Fruit fly (Drosophila melanogaster) whole organism, embryonic: ENCODE measurements around the gene CG10663.

ENCODE experiments used
- CG10321 ChIP-seq: fragments of 200-800 bp; sonication (Bioruptor generic); IDR thresholded peaks from 2 replicates; pipeline ENCODE4 v1.3.6; 2022; ENCODE audit warnings: missing biosample characterization, missing genetic modification characterization
- CG10654 ChIP-seq: fragments of 200-800 bp; sonication (Bioruptor generic); optimal IDR thresholded peaks from 2 replicates; lab custom pipeline; 2016; ENCODE audit warnings: missing biosample characterization, missing genetic modification characterization
- CG11456 ChIP-seq: fragments of 200-800 bp; sonication (Bioruptor generic); IDR thresholded peaks from 3 replicates; pipeline ENCODE4 v1.3.6; 2022; ENCODE audit warnings: missing biosample characterization, missing genetic modification characterization
- CG12219 ChIP-seq: fragments of 200-800 bp; sonication (Bioruptor generic); optimal IDR thresholded peaks from 3 replicates; lab custom pipeline; 2018; ENCODE audit warnings: missing biosample characterization, mild to moderate bottlenecking, missing genetic modification characterization
- CG12744 ChIP-seq: fragments of 200-800 bp; sonication (Bioruptor generic); optimal IDR thresholded peaks from 2 replicates; lab custom pipeline; 2016; ENCODE audit warnings: missing biosample characterization, missing genetic modification characterization
- CG12942 ChIP-seq: fragments of 200-800 bp; sonication (Bioruptor generic); optimal IDR thresholded peaks from 3 replicates; lab custom pipeline; 2016; ENCODE audit warnings: missing biosample characterization, missing genetic modification characterization
- CG14667 ChIP-seq: fragments of 200-800 bp; sonication (Bioruptor generic); IDR thresholded peaks from 2 replicates; pipeline ENCODE4 v1.3.6; 2022; ENCODE audit warnings: missing biosample characterization, missing genetic modification characterization
- CG3163 ChIP-seq: fragments of 200-800 bp; sonication (Bioruptor generic); optimal IDR thresholded peaks from 3 replicates; lab custom pipeline; 2016; ENCODE audit warnings: missing biosample characterization, missing genetic modification characterization
- CG32532 ChIP-seq: fragments of 200-800 bp; sonication (Bioruptor generic); IDR thresholded peaks from 2 replicates; pipeline ENCODE4 v1.3.6; 2022; ENCODE audit warnings: missing biosample characterization, missing genetic modification characterization
- CG32767 ChIP-seq: fragments of 200-800 bp; sonication (Bioruptor generic); IDR thresholded peaks from 2 replicates; pipeline ENCODE4 v1.3.6; 2022; ENCODE audit warnings: missing biosample characterization, missing genetic modification characterization
- CG3407 ChIP-seq: fragments of 200-800 bp; sonication (Bioruptor generic); optimal IDR thresholded peaks from 2 replicates; lab custom pipeline; 2018; ENCODE audit warnings: missing biosample characterization, mild to moderate bottlenecking, missing genetic modification characterization
- CG4617 ChIP-seq: fragments of 200-800 bp; sonication (Bioruptor generic); optimal IDR thresholded peaks from 3 replicates; lab custom pipeline; 2016; ENCODE audit warnings: missing biosample characterization, missing genetic modification characterization, borderline replicate concordance
- CG6254 ChIP-seq: fragments of 200-800 bp; sonication (Bioruptor generic); optimal IDR thresholded peaks from 3 replicates; lab custom pipeline; 2017; ENCODE audit warnings: mild to moderate bottlenecking, missing biosample characterization, missing genetic modification reagents, missing genetic modification characterization
- CG6765 ChIP-seq: fragments of 200-800 bp; sonication (Bioruptor generic); optimal IDR thresholded peaks from 3 replicates; lab custom pipeline; 2017; ENCODE audit warnings: missing biosample characterization, mild to moderate bottlenecking, missing genetic modification characterization
- CG7928 ChIP-seq: fragments of 200-800 bp; sonication (Bioruptor generic); optimal IDR thresholded peaks from 2 replicates; lab custom pipeline; 2017; ENCODE audit warnings: missing biosample characterization, mild to moderate bottlenecking, missing genetic modification characterization
- D ChIP-seq, 2 experiments: fragments of 200-800 bp in 1 of 2; fragments of >200 bp in 1 of 2; sonication (Bioruptor generic) in 1 of 2; optimal IDR thresholded peaks; 2 replicates in 1 of 2; 3 replicates in 1 of 2; lab custom pipeline; 2017; ENCODE audit warnings: mild to moderate bottlenecking in 1 of 2, missing biosample characterization in 1 of 2, missing genetic modification characterization in 1 of 2, missing genetic modification reagents in 1 of 2
- Dbx ChIP-seq: fragments of 200-800 bp; sonication (Bioruptor generic); IDR thresholded peaks from 3 replicates; pipeline ENCODE4 v1.3.6; 2022; ENCODE audit warnings: missing biosample characterization, missing genetic modification characterization
- HLH54F ChIP-seq: fragments of 200-800 bp; sonication (Bioruptor generic); optimal IDR thresholded peaks from 3 replicates; lab custom pipeline; 2016; ENCODE audit warnings: missing biosample characterization, missing genetic modification characterization
- Hr3 ChIP-seq: fragments of 200-800 bp; sonication (Bioruptor generic); optimal IDR thresholded peaks from 3 replicates; lab custom pipeline; 2016; ENCODE audit warnings: missing biosample characterization, missing genetic modification characterization
- Hr39 ChIP-seq: fragments of >200 bp; optimal IDR thresholded peaks from 2 replicates; lab custom pipeline; 2017
- Lim3 ChIP-seq: fragments of 200-800 bp; sonication (Bioruptor generic); IDR thresholded peaks from 2 replicates; pipeline ENCODE4 v1.3.6; 2022; ENCODE audit warnings: missing biosample characterization, missing genetic modification characterization
- Neu2 ChIP-seq: fragments of 200-800 bp; sonication (Bioruptor generic); optimal IDR thresholded peaks from 3 replicates; lab custom pipeline; 2016; ENCODE audit warnings: missing biosample characterization, missing genetic modification characterization, borderline replicate concordance
- NfI ChIP-seq: fragments of 200-800 bp; sonication (Bioruptor generic); optimal IDR thresholded peaks from 3 replicates; lab custom pipeline; 2018; ENCODE audit warnings: missing biosample characterization, mild to moderate bottlenecking, missing genetic modification characterization, moderate library complexity
- Pdp1 ChIP-seq, 2 experiments: fragments of 200-800 bp; sonication (Bioruptor generic); optimal IDR thresholded peaks; 3 replicates each; lab custom pipeline; 2016; ENCODE audit warnings: missing biosample characterization in 2 of 2, missing genetic modification characterization in 2 of 2, mild to moderate bottlenecking in 1 of 2, moderate library complexity in 1 of 2
- bab2 ChIP-seq: fragments of 200-800 bp; sonication (Bioruptor generic); optimal IDR thresholded peaks from 2 replicates; lab custom pipeline; 2016; ENCODE audit warnings: missing biosample characterization, missing genetic modification characterization
- cad ChIP-seq: fragments of >200 bp; optimal IDR thresholded peaks from 2 replicates; lab custom pipeline; 2017; ENCODE audit warnings: missing biosample characterization, missing genetic modification characterization
- ci ChIP-seq: fragments of 200-800 bp; sonication (Bioruptor generic); IDR thresholded peaks from 3 replicates; pipeline ENCODE4 v1.3.6; 2022; ENCODE audit warnings: missing biosample characterization, missing genetic modification characterization
- crp ChIP-seq, 2 experiments: fragments of 200-800 bp; sonication (Bioruptor generic); optimal IDR thresholded peaks; 2 replicates in 1 of 2; 3 replicates in 1 of 2; lab custom pipeline; 2017; ENCODE audit warnings: missing biosample characterization in 2 of 2, missing genetic modification characterization in 2 of 2, mild to moderate bottlenecking in 1 of 2, moderate library complexity in 1 of 2
- da ChIP-seq: fragments of 200-800 bp; sonication (Bioruptor generic); optimal IDR thresholded peaks from 2 replicates; lab custom pipeline; 2016; ENCODE audit warnings: missing biosample characterization, missing genetic modification characterization
- emc ChIP-seq: fragments of 200-800 bp; sonication (Bioruptor generic); optimal IDR thresholded peaks from 2 replicates; lab custom pipeline; 2016; ENCODE audit warnings: missing biosample characterization, missing genetic modification characterization
- ems ChIP-seq: fragments of 200-800 bp; sonication (Bioruptor generic); optimal IDR thresholded peaks from 3 replicates; lab custom pipeline; 2016; ENCODE audit warnings: missing biosample characterization, missing genetic modification characterization
- fru ChIP-seq: fragments of >200 bp; optimal IDR thresholded peaks from 2 replicates; lab custom pipeline; 2017
- gfzf ChIP-seq: fragments of 200-800 bp; sonication (Bioruptor generic); optimal IDR thresholded peaks from 2 replicates; lab custom pipeline; 2016; ENCODE audit warnings: missing biosample characterization, mild to moderate bottlenecking, missing genetic modification characterization, moderate library complexity
- gsb-n ChIP-seq: fragments of 200-800 bp; sonication (Bioruptor generic); optimal IDR thresholded peaks from 3 replicates; lab custom pipeline; 2018; ENCODE audit warnings: missing biosample characterization, mild to moderate bottlenecking, missing genetic modification characterization
- inv ChIP-seq: fragments of 200-800 bp; sonication (Bioruptor generic); IDR thresholded peaks from 2 replicates; pipeline ENCODE4 v1.3.6; 2022; ENCODE audit warnings: missing biosample characterization, missing genetic modification characterization; ENCODE audit not compliant: partially characterized antibody
- kay ChIP-seq: fragments of 200-800 bp; sonication (Bioruptor generic); optimal IDR thresholded peaks from 2 replicates; lab custom pipeline; 2016; ENCODE audit warnings: missing biosample characterization, missing genetic modification characterization
- lilli ChIP-seq: fragments of 200-800 bp; sonication (Bioruptor generic); optimal IDR thresholded peaks from 3 replicates; lab custom pipeline; 2016; ENCODE audit warnings: missing biosample characterization, missing genetic modification characterization
- lov ChIP-seq, 2 experiments: fragments of 200-800 bp in 1 of 2; fragments of >200 bp in 1 of 2; sonication (Bioruptor generic) in 1 of 2; IDR thresholded peaks in 1 of 2; optimal IDR thresholded peaks in 1 of 2; 2 replicates in 1 of 2; 3 replicates in 1 of 2; pipeline versions ENCODE4 v1.3.6 to Lab custom; 2017 to 2022; ENCODE audit warnings: missing biosample characterization in 1 of 2, missing genetic modification characterization in 1 of 2
- pita ChIP-seq: fragments of 200-800 bp; sonication (Bioruptor generic); optimal IDR thresholded peaks from 2 replicates; lab custom pipeline; 2017; ENCODE audit warnings: missing biosample characterization, mild to moderate bottlenecking, missing genetic modification characterization
- rib ChIP-seq: fragments of 200-800 bp; sonication (Bioruptor generic); IDR thresholded peaks from 2 replicates; pipeline ENCODE4 v1.3.6; 2022; ENCODE audit warnings: missing biosample characterization, missing genetic modification characterization
- shn ChIP-seq: fragments of 200-800 bp; sonication (Bioruptor generic); optimal IDR thresholded peaks from 3 replicates; lab custom pipeline; 2016; ENCODE audit warnings: missing biosample characterization, missing genetic modification characterization
- slp2 ChIP-seq: fragments of 200-800 bp; sonication (Bioruptor generic); optimal IDR thresholded peaks from 2 replicates; lab custom pipeline; 2016; ENCODE audit warnings: missing biosample characterization, missing genetic modification characterization
- sr ChIP-seq: fragments of 200-800 bp; sonication (Bioruptor generic); IDR thresholded peaks from 3 replicates; pipeline ENCODE4 v1.3.6; 2022; ENCODE audit warnings: missing biosample characterization, missing genetic modification characterization
- sug ChIP-seq: fragments of 200-800 bp; optimal IDR thresholded peaks from 2 replicates; lab custom pipeline; 2019; ENCODE audit warnings: missing biosample characterization, mild to moderate bottlenecking, missing genetic modification characterization, moderate library complexity
- tio ChIP-seq: fragments of 200-800 bp; sonication (Bioruptor generic); optimal IDR thresholded peaks from 2 replicates; lab custom pipeline; 2017; ENCODE audit warnings: missing biosample characterization, missing genetic modification characterization, inconsistent platforms
- tna ChIP-seq: fragments of 200-800 bp; sonication (Bioruptor generic); IDR thresholded peaks from 2 replicates; pipeline ENCODE4 v1.3.6; 2022; ENCODE audit warnings: missing biosample characterization, missing genetic modification characterization; ENCODE audit not compliant: partially characterized antibody
- unc-4 ChIP-seq: fragments of 200-800 bp; sonication (Bioruptor generic); IDR thresholded peaks from 2 replicates; pipeline ENCODE4 v1.3.6; 2022; ENCODE audit warnings: missing biosample characterization, missing genetic modification characterization; ENCODE audit not compliant: partially characterized antibody
- unpg ChIP-seq: fragments of 200-800 bp; sonication (Bioruptor generic); optimal IDR thresholded peaks from 3 replicates; lab custom pipeline; 2018; ENCODE audit warnings: missing biosample characterization, mild to moderate bottlenecking, missing genetic modification characterization, moderate library complexity
- vnd ChIP-seq: fragments of 200-800 bp; sonication (Bioruptor generic); IDR thresholded peaks from 3 replicates; pipeline ENCODE4 v1.3.6; 2022; ENCODE audit warnings: missing biosample characterization, missing genetic modification characterization; ENCODE audit not compliant: partially characterized antibody
- zen2 ChIP-seq: fragments of 200-800 bp; sonication (Bioruptor generic); IDR thresholded peaks from 3 replicates; pipeline ENCODE4 v1.3.6; 2022; ENCODE audit warnings: missing biosample characterization, missing genetic modification characterization; ENCODE audit not compliant: partially characterized antibody

The CG10663 gene

DNA sequence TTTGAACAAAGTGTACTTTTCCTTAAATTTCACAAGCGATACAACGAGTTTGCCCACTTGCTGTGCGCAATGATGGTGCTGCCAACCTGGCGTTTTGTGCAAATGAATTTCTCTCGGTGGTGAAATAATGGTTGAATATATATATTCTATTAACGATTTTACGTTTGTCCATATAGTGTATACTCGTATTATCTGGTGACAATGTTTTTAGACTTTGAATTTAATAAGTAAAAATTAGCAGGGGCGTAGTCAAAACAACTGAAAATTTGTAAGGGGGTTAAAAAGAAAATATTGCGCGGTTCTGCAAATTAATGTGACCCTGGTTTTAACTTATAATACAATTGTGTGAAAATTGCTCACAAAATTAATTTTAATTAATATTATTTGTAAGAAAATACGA lies 39.1 kb upstream of the CG10663 start, which contains the start of the genes ver and Gcn5 (continued):
- TF ChIP-seq CG12744 (GFP tag; lab: Kevin White, UChicago), result peak; percentile 82
- TF ChIP-seq gsb-n (tag; lab: Kevin White, UChicago), result no peak
- peak; percentile 74 for TF ChIP-seq CG4617 (GFP tag; lab: Kevin White, UChicago)
- TF ChIP-seq CG7928, result peak; percentile 79
- TF ChIP-seq D (optimal IDR thresholded peaks at IDR 0.05; lab: Kevin White, UChicago), result no peak
- TF ChIP-seq D (GFP tag; optimal IDR thresholded peaks at IDR 0.05; lab: Kevin White, UChicago), result peak; percentile 84
- TF ChIP-seq slp2, result peak; percentile 66
- TF ChIP-seq CG32532 (GFP tag; lab: Robert Waterston, UW), result peak; percentile 95
- TF ChIP-seq Neu2, result no peak
- TF ChIP-seq CG12219, result peak; percentile 83
- peak; percentile 88 for TF ChIP-seq CG14667 (GFP tag; lab: Robert Waterston, UW)
- no peak for TF ChIP-seq fru (lab: Kevin White, UChicago)
- no peak for TF ChIP-seq Hr39 (lab: Kevin White, UChicago)
- no peak for TF ChIP-seq lov (optimal IDR thresholded peaks at IDR 0.05; lab: Kevin White, UChicago)
- peak; percentile 90 for TF ChIP-seq lov (GFP tag; IDR thresholded peaks at IDR 0.05; lab: Robert Waterston, UW)
- no peak for TF ChIP-seq zen2 (GFP tag; lab: Robert Waterston, UW)
- peak; percentile 90 for TF ChIP-seq CG32767
- peak; percentile 83 for TF ChIP-seq CG6254 (GFP tag; lab: Kevin White, UChicago)
- TF ChIP-seq da (GFP tag; lab: Kevin White, UChicago), result peak; percentile 11
- TF ChIP-seq CG12942 (GFP tag; lab: Kevin White, UChicago), result peak; percentile 86
- TF ChIP-seq sug (tag; lab: Kevin White, UChicago), result peak; percentile 84
- no peak for TF ChIP-seq pita (GFP tag; lab: Kevin White, UChicago)
- TF ChIP-seq kay (GFP tag; lab: Kevin White, UChicago), result peak; percentile 62
- peak; percentile 84 for TF ChIP-seq rib (GFP tag; lab: Robert Waterston, UW)
- TF ChIP-seq CG3163, result peak; percentile 51
- no peak for TF ChIP-seq inv (GFP tag; lab: Robert Waterston, UW)
- TF ChIP-seq lilli (GFP tag; lab: Kevin White, UChicago), result peak; percentile 95
- TF ChIP-seq gfzf (GFP tag; lab: Kevin White, UChicago), result peak; percentile 48
- peak; percentile 96 for TF ChIP-seq ci (GFP tag; lab: Robert Waterston, UW)
- TF ChIP-seq shn, result peak; percentile 83
- TF ChIP-seq Pdp1 (GFP tag; optimal IDR thresholded peaks at IDR 0.05; lab: Kevin White, UChicago), result peak; percentile 85 to 86
- no peak for TF ChIP-seq cad (GFP tag; lab: Kevin White, UChicago)
- TF ChIP-seq tna, result no peak
- TF ChIP-seq sr (GFP tag; lab: Robert Waterston, UW), result peak; percentile 75; the same call in 2 of the 3 replicates
- peak; percentile 90 for TF ChIP-seq ems (GFP tag; lab: Kevin White, UChicago)
- peak; percentile 85 for TF ChIP-seq CG10654 (GFP tag; lab: Kevin White, UChicago)
- no peak for TF ChIP-seq tio (GFP tag; lab: Kevin White, UChicago)
- peak; percentile 57; the same call in 1 of the 2 replicates for TF ChIP-seq Lim3
- peak; percentile 75 for TF ChIP-seq CG3407 (GFP tag; lab: Kevin White, UChicago)
- no peak for TF ChIP-seq vnd (GFP tag; lab: Robert Waterston, UW)
- peak; percentile 93 for TF ChIP-seq NfI (GFP tag; lab: Kevin White, UChicago)
- peak; percentile 89 for TF ChIP-seq HLH54F (GFP tag; lab: Kevin White, UChicago)
- TF ChIP-seq Dbx (GFP tag; lab: Robert Waterston, UW), result peak; percentile 94
- TF ChIP-seq bab2 (GFP tag; lab: Kevin White, UChicago), result peak; percentile 90
- TF ChIP-seq CG10321, result peak; percentile 72
- TF ChIP-seq CG11456 (GFP tag; lab: Robert Waterston, UW), result peak; percentile 93
- peak; percentile 78 for TF ChIP-seq emc (GFP tag; lab: Kevin White, UChicago)
- peak; percentile 93 for TF ChIP-seq Hr3 (GFP tag; lab: Kevin White, UChicago)
- no peak for TF ChIP-seq unc-4
- peak; percentile 90 for TF ChIP-seq unpg (GFP tag; lab: Kevin White, UChicago)
- TF ChIP-seq CG6765 (GFP tag; lab: Kevin White, UChicago), result peak; percentile 74
- TF ChIP-seq crp (GFP tag; optimal IDR thresholded peaks at IDR 0.05; lab: Kevin White, UChicago), result peak in 1 of 2 experiments; percentile 65
